Fruit fly (Drosophila melanogaster) whole organism, pupa: ENCODE data around the gene CG3918.

Experiments used
- CG10348 ChIP-seq: fragments of 200-800 bp; sonication (Bioruptor generic); IDR thresholded peaks from 2 replicates; pipeline ENCODE4 v1.3.6; 2022; ENCODE audit warnings: missing biosample characterization, missing genetic modification characterization
- CG12605 ChIP-seq: fragments of 200-800 bp; sonication (Bioruptor generic); IDR thresholded peaks from 2 replicates; pipeline ENCODE4 v1.3.6; 2022; ENCODE audit warnings: missing biosample characterization, missing genetic modification characterization
- CG13204 ChIP-seq: fragments of 200-800 bp; sonication (Bioruptor generic); optimal IDR thresholded peaks from 2 replicates; lab custom pipeline; 2018; ENCODE audit warnings: missing biosample characterization, mild to moderate bottlenecking, missing genetic modification characterization, moderate library complexity
- CG14655 ChIP-seq: fragments of 200-800 bp; sonication (Bioruptor generic); optimal IDR thresholded peaks from 3 replicates; lab custom pipeline; 2017; ENCODE audit warnings: mild to moderate bottlenecking, missing biosample characterization, missing genetic modification reagents, missing genetic modification characterization
- CG15710 ChIP-seq: fragments of 200-800 bp; sonication (Bioruptor generic); optimal IDR thresholded peaks from 2 replicates; lab custom pipeline; 2018; ENCODE audit warnings: missing biosample characterization, mild to moderate bottlenecking, missing genetic modification characterization, moderate library complexity
- CG17806 ChIP-seq: fragments of 200-800 bp; sonication (Bioruptor generic); optimal IDR thresholded peaks from 2 replicates; lab custom pipeline; 2018; ENCODE audit warnings: missing biosample characterization, mild to moderate bottlenecking, missing genetic modification characterization, moderate library complexity
- CG32121 ChIP-seq: fragments of 200-800 bp; sonication (Bioruptor generic); IDR thresholded peaks from 2 replicates; pipeline ENCODE4 v1.3.6; 2022; ENCODE audit warnings: missing biosample characterization, missing genetic modification characterization
- CG34367 ChIP-seq: fragments of 200-800 bp; sonication (Bioruptor generic); optimal IDR thresholded peaks from 2 replicates; lab custom pipeline; 2018; ENCODE audit warnings: missing biosample characterization, mild to moderate bottlenecking, missing genetic modification characterization
- CG4496 ChIP-seq: fragments of 200-800 bp; sonication (Bioruptor generic); IDR thresholded peaks from 3 replicates; pipeline ENCODE4 v1.3.6; 2022; ENCODE audit warnings: missing biosample characterization, missing genetic modification characterization
- CG8159 ChIP-seq: fragments of 200-800 bp; sonication (Bioruptor generic); optimal IDR thresholded peaks from 3 replicates; lab custom pipeline; 2018; ENCODE audit warnings: missing biosample characterization, mild to moderate bottlenecking, missing genetic modification characterization, moderate library complexity
- CG8301 ChIP-seq: fragments of 200-800 bp; sonication (Bioruptor generic); optimal IDR thresholded peaks from 2 replicates; lab custom pipeline; 2018; ENCODE audit warnings: missing biosample characterization, mild to moderate bottlenecking, missing genetic modification characterization
- CG9948 ChIP-seq: fragments of 200-800 bp; sonication (Bioruptor generic); optimal IDR thresholded peaks from 2 replicates; lab custom pipeline; 2018; ENCODE audit warnings: missing biosample characterization, mild to moderate bottlenecking, missing genetic modification characterization, moderate library complexity
- D1 ChIP-seq: fragments of 200-800 bp; sonication (Bioruptor generic); optimal IDR thresholded peaks from 2 replicates; lab custom pipeline; 2018; ENCODE audit warnings: missing biosample characterization, mild to moderate bottlenecking, missing genetic modification characterization, moderate library complexity
- EcR ChIP-seq: fragments of 200-800 bp; sonication (Bioruptor generic); optimal IDR thresholded peaks from 3 replicates; lab custom pipeline; 2019; ENCODE audit warnings: missing biosample characterization, missing genetic modification characterization, mild to moderate bottlenecking, moderate library complexity, missing genetic modification reagents
- Ets98B ChIP-seq: fragments of 200-800 bp; sonication (Bioruptor generic); IDR thresholded peaks from 2 replicates; pipeline ENCODE4 v1.3.6; 2022; ENCODE audit warnings: missing biosample characterization, missing genetic modification characterization
- Pif1A ChIP-seq: fragments of 200-800 bp; sonication (Bioruptor generic); optimal IDR thresholded peaks from 3 replicates; lab custom pipeline; 2016; ENCODE audit warnings: missing biosample characterization, missing genetic modification characterization
- Pif1B ChIP-seq: fragments of 200-800 bp; sonication (Bioruptor generic); optimal IDR thresholded peaks from 3 replicates; lab custom pipeline; 2016; ENCODE audit warnings: missing biosample characterization, missing genetic modification characterization
- Snoo ChIP-seq: fragments of 200-800 bp; sonication (Bioruptor generic); optimal IDR thresholded peaks from 3 replicates; lab custom pipeline; 2017; ENCODE audit warnings: missing biosample characterization, mild to moderate bottlenecking, missing genetic modification characterization, inconsistent platforms
- fd96Ca ChIP-seq: fragments of 200-800 bp; sonication (Bioruptor generic); IDR thresholded peaks from 3 replicates; pipeline ENCODE4 v1.3.6; 2022; ENCODE audit warnings: missing biosample characterization, missing genetic modification characterization
- gl ChIP-seq: fragments of 200-800 bp; sonication (Bioruptor generic); optimal IDR thresholded peaks from 2 replicates; lab custom pipeline; 2018; ENCODE audit warnings: missing biosample characterization, mild to moderate bottlenecking, missing genetic modification characterization
- rn ChIP-seq: fragments of 200-800 bp; sonication (Bioruptor generic); IDR thresholded peaks from 2 replicates; pipeline ENCODE4 v1.3.6; 2022; ENCODE audit warnings: missing biosample characterization, missing genetic modification characterization

The CG3918 gene

DNA sequence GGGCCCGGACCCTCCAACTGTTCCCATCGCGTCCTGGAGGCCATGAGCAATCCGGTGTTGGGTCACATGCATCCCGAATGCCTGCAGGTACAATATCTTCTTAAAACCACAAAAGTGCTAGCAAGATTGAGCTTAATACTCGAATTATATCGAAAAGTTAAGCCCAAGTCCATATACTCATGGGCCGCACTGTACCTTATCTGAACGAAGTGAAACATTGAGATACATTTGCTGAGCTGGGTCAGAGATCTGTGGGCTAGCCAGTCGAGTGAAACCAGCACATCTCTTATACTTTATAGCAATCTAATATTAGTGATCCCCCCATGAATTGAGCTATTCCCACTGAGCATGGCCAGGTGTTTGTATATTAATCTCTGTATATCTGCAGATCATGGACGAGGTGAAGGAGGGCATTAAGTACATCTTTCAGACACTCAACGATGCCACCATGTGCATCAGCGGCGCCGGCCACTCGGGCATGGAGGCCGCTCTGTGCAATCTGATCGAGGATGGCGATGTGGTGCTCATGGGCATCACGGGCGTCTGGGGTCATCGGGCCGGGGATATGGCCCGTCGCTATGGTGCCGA is 5.0 kb downstream of the CG3918 start:
- TF ChIP-seq CG14655, result no peak

DNA sequence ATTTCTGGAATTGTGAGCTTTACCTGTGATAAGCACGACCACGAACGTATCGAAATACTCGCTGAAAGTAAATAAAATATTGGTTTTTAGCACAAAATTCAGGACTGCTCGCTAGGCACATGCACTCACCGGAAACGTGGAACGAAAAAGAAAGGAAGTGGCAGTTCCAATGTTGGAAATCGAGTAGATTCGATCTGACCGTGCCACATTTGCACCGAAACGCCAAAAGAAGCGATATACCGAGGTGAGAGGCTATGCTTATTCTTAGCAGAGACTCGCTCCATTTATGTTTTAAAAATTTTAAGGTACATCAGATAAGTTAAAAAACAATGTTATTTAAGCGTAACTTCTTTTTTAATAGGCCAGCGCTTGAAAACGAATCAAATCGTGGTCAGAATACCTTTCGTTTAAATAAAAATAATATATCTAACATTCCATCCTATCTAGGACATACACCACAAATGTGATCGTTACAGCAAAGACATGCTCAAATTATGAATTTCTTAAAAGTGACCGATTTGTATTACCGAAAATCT is 8.9 kb downstream of the CG3918 start, which contains the start of gene RpL7A:
Gene RpL7A, minus strand, starts transcription at position 248 of the 536 bp plus-strand sequence.
- peak; percentile 68 for TF ChIP-seq CG12605 (GFP tag; lab: Robert Waterston, UW)
- peak; percentile 53 for TF ChIP-seq CG34367 (tag; lab: Kevin White, UChicago)
- TF ChIP-seq CG13204 (GFP tag; lab: Kevin White, UChicago), result peak; percentile 52
- TF ChIP-seq Pif1A (GFP tag; lab: Kevin White, UChicago), result peak; percentile 64
- peak; percentile 78 for TF ChIP-seq Snoo (tag; lab: Kevin White, UChicago)
- no peak for TF ChIP-seq CG15710 (tag; lab: Kevin White, UChicago)
- TF ChIP-seq EcR (GFP tag; lab: Kevin White, UChicago), result no peak
- no peak for TF ChIP-seq CG14655
- 0 out of 3 replicates have a peak, but pooled peaks have one; percentile 19 for TF ChIP-seq fd96Ca (GFP tag; lab: Robert Waterston, UW)
- no peak for TF ChIP-seq CG32121 (GFP tag; lab: Robert Waterston, UW)
- peak; percentile 77 for TF ChIP-seq CG4496 (GFP tag; lab: Robert Waterston, UW)
- peak; percentile 23 for TF ChIP-seq CG8301 (tag; lab: Kevin White, UChicago)
- TF ChIP-seq CG9948 (tag; lab: Kevin White, UChicago), result no peak
- TF ChIP-seq D1 (tag; lab: Kevin White, UChicago), result no peak
- TF ChIP-seq CG10348 (GFP tag; lab: Robert Waterston, UW), result no peak
- TF ChIP-seq Ets98B (GFP tag; lab: Robert Waterston, UW), result 0 out of 2 replicates have a peak, but pooled peaks have one; percentile 28
- TF ChIP-seq CG8159 (tag; lab: Kevin White, UChicago), result peak; percentile 27
- no peak for TF ChIP-seq CG17806 (tag; lab: Kevin White, UChicago)
- peak; percentile 15 for TF ChIP-seq gl
- no peak for TF ChIP-seq Pif1B (GFP tag; lab: Kevin White, UChicago)
- TF ChIP-seq rn (GFP tag; lab: Robert Waterston, UW), result no peak

- TF ChIP-seq CG15710 (tag; lab: Kevin White, UChicago), result no peak
- TF ChIP-seq Ets98B (GFP tag; lab: Robert Waterston, UW), result no peak
- no peak for TF ChIP-seq CG8301 (tag; lab: Kevin White, UChicago)
- TF ChIP-seq gl, result no peak
- peak; percentile 29; the same call in 1 of the 2 replicates for TF ChIP-seq CG12605 (GFP tag; lab: Robert Waterston, UW)
- TF ChIP-seq CG14655, result no peak
- 0 out of 3 replicates have a peak, but pooled peaks have one; percentile 26 for TF ChIP-seq CG4496 (GFP tag; lab: Robert Waterston, UW)
- 0 out of 2 replicates have a peak, but pooled peaks have one; percentile 9 for TF ChIP-seq CG32121 (GFP tag; lab: Robert Waterston, UW)
- no peak for TF ChIP-seq CG10348 (GFP tag; lab: Robert Waterston, UW)
- no peak for TF ChIP-seq fd96Ca (GFP tag; lab: Robert Waterston, UW)
These were observed 9.6 kb downstream of the CG3918 start, which contains the start of gene dx for dm6 chrX:6533836-6534357. dx (plus strand) TSS chrX:6533999.

DNA sequence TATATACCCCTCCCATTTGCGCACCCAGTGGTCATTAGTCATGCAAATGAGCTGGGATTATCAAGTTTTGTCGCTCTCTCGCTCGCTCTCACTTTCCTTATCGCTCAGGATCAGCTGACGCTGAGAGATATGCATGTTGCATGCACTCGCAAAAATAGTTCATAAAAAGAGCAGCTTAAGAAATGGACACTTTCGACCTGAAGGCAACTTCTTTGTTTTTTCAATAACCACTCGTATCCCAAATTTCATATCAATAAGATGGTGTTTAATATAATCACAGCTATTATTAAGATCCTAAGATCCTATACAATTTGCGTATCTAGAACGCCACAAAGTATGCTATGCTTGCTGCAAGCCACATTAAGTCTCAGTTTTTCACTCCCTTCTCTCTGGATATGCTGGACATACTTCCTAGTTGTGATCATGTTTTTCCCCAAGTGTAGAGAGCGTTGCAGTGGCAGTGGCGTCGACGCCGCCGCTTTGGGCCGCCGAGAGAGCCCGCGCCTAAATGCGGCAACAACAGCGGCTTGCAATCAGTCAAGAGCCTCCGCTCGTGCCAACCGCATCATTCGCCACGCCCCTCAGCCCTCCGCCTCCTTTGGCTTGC is 16.1 kb downstream of the CG3918 start, which contains the start of gene CG34417:
Gene CG34417, plus strand, starts transcription at position 557 of the 607 bp plus-strand sequence.
- peak; percentile 49 for TF ChIP-seq CG12605 (GFP tag; lab: Robert Waterston, UW)
- peak; percentile 62 for TF ChIP-seq Snoo (tag; lab: Kevin White, UChicago)
- TF ChIP-seq Pif1B (GFP tag; lab: Kevin White, UChicago), result peak; percentile 77
- TF ChIP-seq Ets98B (GFP tag; lab: Robert Waterston, UW), result peak; percentile 33
- peak; percentile 72 for TF ChIP-seq CG8301 (tag; lab: Kevin White, UChicago)
- TF ChIP-seq CG17806 (tag; lab: Kevin White, UChicago), result peak; percentile 60
- no peak for TF ChIP-seq CG10348 (GFP tag; lab: Robert Waterston, UW)
- peak; percentile 75 for TF ChIP-seq CG15710 (tag; lab: Kevin White, UChicago)
- TF ChIP-seq CG34367 (tag; lab: Kevin White, UChicago), result peak; percentile 64
- peak; percentile 58 for TF ChIP-seq CG13204 (GFP tag; lab: Kevin White, UChicago)
- TF ChIP-seq CG32121 (GFP tag; lab: Robert Waterston, UW), result peak; percentile 32; the same call in 1 of the 2 replicates
- TF ChIP-seq fd96Ca (GFP tag; lab: Robert Waterston, UW), result peak; percentile 67; the same call in 1 of the 3 replicates
- TF ChIP-seq rn (GFP tag; lab: Robert Waterston, UW), result no peak
- peak; percentile 82 for TF ChIP-seq Pif1A (GFP tag; lab: Kevin White, UChicago)
- peak; percentile 29 for TF ChIP-seq D1 (tag; lab: Kevin White, UChicago)
- TF ChIP-seq EcR (GFP tag; lab: Kevin White, UChicago), result peak; percentile 26
- 0 out of 3 replicates have a peak, but pooled peaks have one; percentile 20 for TF ChIP-seq CG4496 (GFP tag; lab: Robert Waterston, UW)
- peak; percentile 87 for TF ChIP-seq CG14655
- TF ChIP-seq CG9948 (tag; lab: Kevin White, UChicago), result peak; percentile 72
- TF ChIP-seq CG8159 (tag; lab: Kevin White, UChicago), result peak; percentile 83
- TF ChIP-seq gl, result peak; percentile 42

dm6 chrX:6541277-6541676 is 17.0 kb downstream of the CG3918 start:
- no peak for TF ChIP-seq CG15710 (tag; lab: Kevin White, UChicago)
- no peak for TF ChIP-seq CG13204 (GFP tag; lab: Kevin White, UChicago)
- no peak for TF ChIP-seq Pif1A (GFP tag; lab: Kevin White, UChicago)
- no peak for TF ChIP-seq CG4496 (GFP tag; lab: Robert Waterston, UW)
